Worm (Caenorhabditis elegans) whole organism, late embryonic: ENCODE data around the gene asah-2.

Experiments used
- C38D4.7 ChIP-seq: fragments of 200-800 bp; sonication (Bioruptor generic); optimal IDR thresholded peaks from 2 replicates; lab custom pipeline; 2018; ENCODE audit warnings: mild to moderate bottlenecking, missing genetic modification characterization, moderate library complexity, missing compliant biosample characterization
- K02D7.2 ChIP-seq: sonication (generic microtip); optimal IDR thresholded peaks from 2 replicates; lab custom pipeline; 2017; ENCODE audit warnings: mild to moderate bottlenecking, missing genetic modification characterization, missing compliant biosample characterization
- K09A11.1 ChIP-seq: sonication (generic microtip); optimal IDR thresholded peaks from 2 replicates; lab custom pipeline; 2017; ENCODE audit warnings: antibody characterized with exemption, mild to moderate bottlenecking, missing genetic modification characterization, missing compliant biosample characterization; ENCODE audit not compliant: insufficient read depth
- Y22D7AL.16 ChIP-seq: sonication (generic microtip); optimal IDR thresholded peaks from 2 replicates; lab custom pipeline; 2016; ENCODE audit warnings: missing genetic modification characterization, missing compliant biosample characterization
- ceh-18 ChIP-seq: sonication (generic microtip); optimal IDR thresholded peaks from 2 replicates; lab custom pipeline; 2016; ENCODE audit warnings: missing genetic modification characterization, missing compliant biosample characterization
- ceh-19 ChIP-seq: fragments of 200-800 bp; sonication (Bioruptor generic); optimal IDR thresholded peaks from 2 replicates; lab custom pipeline; 2018; ENCODE audit warnings: mild to moderate bottlenecking, missing genetic modification characterization, missing compliant biosample characterization
- ceh-22 ChIP-seq: sonication (generic microtip); optimal IDR thresholded peaks from 2 replicates; lab custom pipeline; 2017; ENCODE audit warnings: missing biosample characterization, missing genetic modification characterization
- ceh-24 ChIP-seq: sonication (generic microtip); optimal IDR thresholded peaks from 2 replicates; lab custom pipeline; 2016; ENCODE audit warnings: mild to moderate bottlenecking, missing genetic modification characterization, missing compliant biosample characterization
- ceh-30 ChIP-seq: fragments of 150-350 bp; optimal IDR thresholded peaks from 2 replicates; lab custom pipeline; 2014; ENCODE audit warnings: missing biosample characterization, missing genetic modification characterization
- ceh-31 ChIP-seq: sonication (generic microtip); optimal IDR thresholded peaks from 2 replicates; lab custom pipeline; 2016; ENCODE audit warnings: missing genetic modification characterization, missing compliant biosample characterization
- ceh-34 ChIP-seq: sonication (generic microtip); optimal IDR thresholded peaks from 2 replicates; lab custom pipeline; 2016; ENCODE audit warnings: mild to moderate bottlenecking, missing genetic modification characterization, missing compliant biosample characterization
- che-1 ChIP-seq: sonication (generic microtip); optimal IDR thresholded peaks from 2 replicates; lab custom pipeline; 2016; ENCODE audit warnings: mild to moderate bottlenecking, missing genetic modification characterization, missing compliant biosample characterization
- dmd-4 ChIP-seq: sonication (generic microtip); optimal IDR thresholded peaks from 2 replicates; lab custom pipeline; 2016; ENCODE audit warnings: borderline replicate concordance, missing genetic modification characterization, missing compliant biosample characterization
- ets-4 ChIP-seq: sonication (generic microtip); optimal IDR thresholded peaks from 2 replicates; lab custom pipeline; 2016; ENCODE audit warnings: missing genetic modification characterization, missing compliant biosample characterization
- gmeb-2 ChIP-seq: sonication (generic microtip); optimal IDR thresholded peaks from 2 replicates; lab custom pipeline; 2016; ENCODE audit warnings: missing genetic modification characterization, inconsistent platforms, missing compliant biosample characterization
- hlh-13 ChIP-seq: fragments of 200-800 bp; sonication (Bioruptor generic); optimal IDR thresholded peaks from 2 replicates; lab custom pipeline; 2018; ENCODE audit warnings: mild to moderate bottlenecking, missing genetic modification characterization, missing compliant biosample characterization
- hlh-6 ChIP-seq: sonication (generic microtip); optimal IDR thresholded peaks from 2 replicates; lab custom pipeline; 2016; ENCODE audit warnings: missing genotype, missing genetic modification characterization, missing compliant biosample characterization
- hlh-8 ChIP-seq: sonication (generic microtip); optimal IDR thresholded peaks from 2 replicates; lab custom pipeline; 2016; ENCODE audit warnings: missing genotype, missing genetic modification characterization, missing compliant biosample characterization
- lim-6 ChIP-seq: sonication (generic microtip); optimal IDR thresholded peaks from 2 replicates; lab custom pipeline; 2016; ENCODE audit warnings: missing genetic modification characterization, missing compliant biosample characterization
- nhr-11 ChIP-seq: fragments of 150-350 bp; optimal IDR thresholded peaks from 2 replicates; lab custom pipeline; 2014; ENCODE audit warnings: missing biosample characterization, missing genetic modification characterization
- nhr-232 ChIP-seq: sonication (generic microtip); optimal IDR thresholded peaks from 2 replicates; lab custom pipeline; 2016; ENCODE audit warnings: missing genetic modification characterization, missing compliant biosample characterization
- npax-4 ChIP-seq: sonication (generic microtip); optimal IDR thresholded peaks from 2 replicates; lab custom pipeline; 2016; ENCODE audit warnings: missing genetic modification characterization, missing compliant biosample characterization
- odd-2 ChIP-seq: sonication (generic microtip); optimal IDR thresholded peaks from 2 replicates; lab custom pipeline; 2017; ENCODE audit warnings: antibody characterized with exemption, mild to moderate bottlenecking, missing genetic modification characterization, missing compliant biosample characterization
- pat-9 ChIP-seq: fragments of 200-800 bp; sonication (Bioruptor generic); optimal IDR thresholded peaks from 2 replicates; lab custom pipeline; 2018; ENCODE audit warnings: mild to moderate bottlenecking, missing genetic modification characterization, moderate library complexity, missing compliant biosample characterization
- pax-1 ChIP-seq: fragments of 150-350 bp; optimal IDR thresholded peaks from 2 replicates; lab custom pipeline; 2014; ENCODE audit warnings: missing biosample characterization, missing genetic modification characterization
- pros-1 ChIP-seq: fragments of 150-350 bp; optimal IDR thresholded peaks from 2 replicates; lab custom pipeline; 2014; ENCODE audit warnings: missing biosample characterization, missing genetic modification reagents, missing genetic modification characterization
- ref-2 ChIP-seq: sonication (generic microtip); optimal IDR thresholded peaks from 2 replicates; lab custom pipeline; 2016; ENCODE audit warnings: missing genetic modification characterization, missing compliant biosample characterization
- sox-4 ChIP-seq: sonication (generic microtip); optimal IDR thresholded peaks from 2 replicates; lab custom pipeline; 2017; ENCODE audit warnings: mild to moderate bottlenecking, missing genetic modification characterization, inconsistent platforms, missing compliant biosample characterization
- tbx-7 ChIP-seq: sonication (generic microtip); optimal IDR thresholded peaks from 2 replicates; lab custom pipeline; 2016; ENCODE audit warnings: missing genotype, missing genetic modification characterization, missing compliant biosample characterization
- ttx-3 ChIP-seq: sonication (generic microtip); optimal IDR thresholded peaks from 2 replicates; lab custom pipeline; 2016; ENCODE audit warnings: missing genetic modification reagents, missing genetic modification characterization, missing compliant biosample characterization
- unc-3 ChIP-seq, 2 experiments: fragments of 200-800 bp in 1 of 2; sonication (Bioruptor generic) in 1 of 2; sonication (generic microtip) in 1 of 2; conservative IDR thresholded peaks in 1 of 2; optimal IDR thresholded peaks in 1 of 2; 2 replicates each; pipeline versions ENCODE4 v1.3.6 to Lab custom; 2016 to 2022; ENCODE audit warnings: missing compliant biosample characterization in 2 of 2, missing genetic modification characterization in 2 of 2, missing genetic modification reagents in 1 of 2
- unc-55 ChIP-seq: sonication (generic microtip); optimal IDR thresholded peaks from 2 replicates; lab custom pipeline; 2017; ENCODE audit warnings: missing biosample characterization, missing genetic modification reagents, missing genetic modification characterization
- unc-86 ChIP-seq: sonication (generic microtip); optimal IDR thresholded peaks from 2 replicates; lab custom pipeline; 2016; ENCODE audit warnings: missing genetic modification characterization, missing compliant biosample characterization
- zip-5 ChIP-seq: sonication (generic microtip); optimal IDR thresholded peaks from 2 replicates; lab custom pipeline; 2016; ENCODE audit warnings: missing genetic modification characterization, missing compliant biosample characterization
- ztf-16 ChIP-seq: sonication (generic microtip); optimal IDR thresholded peaks from 2 replicates; lab custom pipeline; 2017; ENCODE audit warnings: missing genetic modification characterization, missing compliant biosample characterization

Gene asah-2

DNA sequence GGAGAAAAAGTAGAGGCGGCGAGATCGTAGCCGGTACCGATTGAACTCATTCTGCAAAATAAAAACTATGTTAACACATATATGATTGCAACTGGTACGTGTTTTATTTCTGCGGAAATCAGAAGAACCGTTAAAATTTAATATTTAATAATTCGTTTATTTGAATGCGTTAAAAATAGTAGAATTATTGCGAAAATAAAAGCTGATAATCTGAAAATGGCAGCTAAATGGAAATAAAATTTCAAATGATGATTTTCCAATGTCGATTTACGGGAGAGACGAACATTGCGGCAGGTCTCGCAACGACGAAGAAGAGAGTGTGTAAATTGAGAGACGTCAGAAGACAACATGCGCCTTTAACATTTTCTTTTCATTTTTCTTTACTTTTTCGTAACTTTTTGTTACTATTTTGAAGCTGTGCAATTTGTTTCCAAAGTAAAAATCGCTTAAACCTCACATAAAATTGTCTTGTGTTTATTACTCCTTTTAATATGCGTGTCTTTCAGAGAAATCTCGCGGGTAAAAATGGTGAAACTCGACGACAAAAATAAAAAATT is 39.5 kb upstream of the asah-2 start, which contains the start of the genes pas-7 and puf-12:
pas-7 (minus strand) TSS at position 51 of the 557 bp plus-strand sequence.
puf-12 (plus strand) TSS at position 507 of the 557 bp plus-strand sequence.
- TF ChIP-seq pax-1 (tag; lab: Kevin White, UChicago) (peak; percentile 4), unc-3 (GFP tag; conservative IDR thresholded peaks at IDR 0.05; lab: Robert Waterston, UW) (no peak), unc-3 (tag; optimal IDR thresholded peaks at IDR 0.05; lab: Kevin White, UChicago) (no peak), Y22D7AL.16 (no peak), odd-2 (no peak), ceh-31 (tag; lab: Kevin White, UChicago) (peak; percentile 7)

DNA sequence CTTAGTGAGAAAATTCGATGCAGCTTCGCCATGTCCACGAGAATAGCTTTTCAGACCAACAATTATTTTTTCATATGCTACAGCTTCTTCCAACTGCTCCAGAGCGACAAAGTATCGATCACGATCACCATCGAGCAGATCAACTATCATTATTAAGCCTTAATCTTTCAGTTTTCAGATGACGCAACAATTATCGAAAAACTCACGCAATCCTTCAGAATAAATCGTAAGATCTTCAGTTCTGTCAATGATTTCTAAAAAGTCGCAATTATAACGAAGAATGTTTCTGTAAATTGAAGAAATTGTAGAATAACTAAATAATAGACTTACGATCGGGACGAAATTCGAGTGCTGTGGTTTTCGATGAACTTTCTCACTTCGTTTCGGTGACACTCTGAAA is 36.2 kb upstream of the asah-2 start:
- TF ChIP-seq ets-4 (tag; lab: Kevin White, UChicago): no peak
- TF ChIP-seq pros-1 (tag; lab: Kevin White, UChicago): no peak
- TF ChIP-seq ceh-24 (tag; lab: Kevin White, UChicago): no peak
- TF ChIP-seq unc-86: no peak
- no peak for TF ChIP-seq C38D4.7 (GFP tag; lab: Kevin White, UChicago)
- TF ChIP-seq ceh-34 (tag; lab: Kevin White, UChicago): no peak
- TF ChIP-seq ztf-16 (tag; lab: Kevin White, UChicago): no peak
- TF ChIP-seq K02D7.2 (tag; lab: Kevin White, UChicago): no peak
- TF ChIP-seq dmd-4 (tag; lab: Kevin White, UChicago): no peak
- TF ChIP-seq unc-55 (GFP tag; lab: Kevin White, UChicago): no peak
- TF ChIP-seq ceh-30 (tag; lab: Kevin White, UChicago): no peak
- no peak for TF ChIP-seq tbx-7 (tag; lab: Kevin White, UChicago)

DNA sequence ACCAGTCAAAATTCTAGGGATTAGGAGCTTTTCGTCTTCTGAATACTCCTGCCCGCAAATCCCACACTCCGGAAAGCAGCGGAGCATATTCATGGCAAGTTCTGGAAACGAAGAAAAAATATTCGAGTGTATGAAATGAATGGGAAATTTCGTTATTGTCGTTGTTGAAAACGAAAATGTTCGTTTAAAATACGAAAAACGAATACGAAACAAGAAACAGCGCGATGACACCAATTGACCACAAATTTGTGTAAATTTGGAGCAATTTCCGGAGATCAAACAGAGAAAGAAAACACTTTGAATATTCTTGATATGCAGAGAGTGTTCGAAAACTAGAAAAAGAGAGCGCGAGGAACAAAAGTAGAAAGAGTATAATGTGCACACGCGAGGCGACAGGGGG is 33.8 kb upstream of the asah-2 start, which contains the start of gene ZK945.4:
ZK945.4 (minus strand) TSS at position 101 of the 400 bp plus-strand sequence.
- TF ChIP-seq hlh-6 (tag; lab: Kevin White, UChicago) (no peak), ceh-18 (tag; lab: Kevin White, UChicago) (no peak)

DNA sequence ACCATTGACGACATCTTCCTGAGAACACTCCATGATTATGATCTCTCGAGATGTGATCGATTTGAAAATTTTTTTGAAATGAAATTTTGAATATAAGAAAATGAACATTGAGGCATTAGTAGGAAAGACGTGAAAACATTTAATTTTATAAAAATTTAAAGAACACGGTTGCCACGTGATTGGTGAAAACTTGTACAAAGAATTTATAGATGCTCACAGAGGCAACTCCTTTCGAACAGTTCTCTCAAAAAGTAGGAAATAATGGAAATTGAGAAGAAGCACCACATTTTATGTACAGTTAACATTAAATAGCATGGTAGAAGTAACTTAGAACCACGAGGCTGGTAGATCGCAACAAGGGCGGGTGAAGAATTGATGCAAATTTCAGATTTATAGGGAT is 32.5 kb upstream of the asah-2 start, which contains the start of gene ZK945.6:
ZK945.6 (minus strand) TSS at position 101 of the 400 bp plus-strand sequence.
- TF ChIP-seq Y22D7AL.16 (no peak), che-1 (tag; lab: Kevin White, UChicago) (no peak), ttx-3 (tag; lab: Kevin White, UChicago) (no peak), hlh-13 (no peak), zip-5 (tag; lab: Kevin White, UChicago) (no peak), ceh-19 (no peak), pat-9 (tag; lab: Kevin White, UChicago) (no peak), ref-2 (tag; lab: Kevin White, UChicago) (no peak), dmd-4 (tag; lab: Kevin White, UChicago) (no peak), nhr-11 (tag; lab: Kevin White, UChicago) (no peak), pros-1 (tag; lab: Kevin White, UChicago) (no peak), npax-4 (tag; lab: Kevin White, UChicago) (no peak), ceh-30 (tag; lab: Kevin White, UChicago) (no peak), sox-4 (tag; lab: Kevin White, UChicago) (no peak), K09A11.1 (tag; lab: Kevin White, UChicago) (no peak), pax-1 (tag; lab: Kevin White, UChicago) (no peak), ceh-18 (tag; lab: Kevin White, UChicago) (no peak), ceh-22 (tag; lab: Kevin White, UChicago) (no peak), hlh-8 (tag; lab: Kevin White, UChicago) (no peak)
- TF ChIP-seq, all 69 proteins: peak for 0

DNA sequence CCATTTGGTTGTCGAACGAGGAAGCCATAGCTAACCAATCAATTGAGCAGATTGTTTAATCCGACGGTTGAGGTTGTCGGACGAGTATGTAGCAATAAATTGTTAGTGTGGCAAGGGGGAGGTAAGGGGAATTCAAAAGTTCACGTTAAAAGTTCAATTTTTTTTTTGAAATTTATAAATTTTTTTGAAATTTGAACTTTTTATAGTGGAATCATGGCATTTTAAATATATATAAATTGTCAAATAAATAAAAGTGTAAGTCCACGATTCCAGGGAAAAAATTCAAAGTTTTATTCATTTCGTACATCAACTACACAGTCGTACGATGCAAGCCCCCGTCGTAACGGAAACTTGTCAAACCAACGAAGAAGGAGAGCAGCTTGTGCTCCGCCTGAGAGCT is 31.0 kb upstream of the asah-2 start, which contains the start of the genes ZK945.7 and ZK945.8:
ZK945.7 (minus strand) TSS at position 101 of the 400 bp plus-strand sequence.
ZK945.8 (plus strand) TSS at position 275 of the 400 bp plus-strand sequence.
- no peak for TF ChIP-seq ceh-31 (tag; lab: Kevin White, UChicago)
- TF ChIP-seq hlh-8 (tag; lab: Kevin White, UChicago): no peak
- TF ChIP-seq gmeb-2 (tag; lab: Kevin White, UChicago): no peak
- no peak for TF ChIP-seq nhr-232 (tag; lab: Kevin White, UChicago)
- TF ChIP-seq lim-6 (tag; lab: Kevin White, UChicago): no peak
